Comparison of ENCODE assay signal across 5 fruit fly cellular contexts in the genomic region with DNA sequence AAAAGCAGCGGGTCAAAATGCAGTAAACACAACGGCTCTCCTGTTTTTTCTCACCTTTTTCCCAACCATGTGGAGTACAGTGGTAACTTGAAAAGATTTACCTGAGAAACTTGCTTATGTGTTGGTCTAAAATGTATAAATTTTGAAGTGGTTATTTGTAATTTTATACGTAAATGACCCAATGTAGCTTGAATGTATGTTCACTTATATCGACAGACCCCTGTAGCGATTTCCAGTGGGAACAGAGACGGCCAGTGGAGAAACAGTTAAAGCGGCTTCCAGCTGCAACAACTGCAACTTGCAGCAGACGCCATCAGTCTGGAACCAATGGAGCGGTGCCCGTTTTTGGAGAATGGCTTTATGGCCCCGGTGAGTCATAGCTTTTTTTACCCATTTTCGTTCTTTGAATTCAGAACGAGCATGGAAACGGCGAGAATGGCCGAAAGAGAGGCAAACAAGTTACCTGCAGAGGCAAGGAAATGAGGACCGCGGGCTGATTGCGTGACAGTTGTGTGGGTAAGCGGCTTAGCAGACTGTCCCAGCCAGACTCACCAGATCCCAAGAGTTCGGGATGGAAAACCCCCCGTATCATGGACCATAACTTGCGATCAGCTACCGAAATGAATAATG.
TF ChIP-seq lines count a peak whose summit lies in the region.

No protein-coding gene starts in this region.

- peak; percentile 47 for TF ChIP-seq CTCF in whole organism, embryonic (GFP tag; optimal IDR thresholded peaks at IDR 0.05; lab: Kevin White, UChicago)

TF ChIP-seq in whole organism, adult, 20 proteins besides CTCF, POLR2A, EP300 and RAD21:
- peak; percentile 19 for TF ChIP-seq CG14711 (tag; optimal IDR thresholded peaks at IDR 0.05; lab: Kevin White, UChicago)
- TF ChIP-seq kay (GFP tag; lab: Kevin White, UChicago; ENCODE audit: borderline replicate concordance): no peak
- TF ChIP-seq CG7101 (tag; optimal IDR thresholded peaks at IDR 0.05; lab: Kevin White, UChicago): no peak
- no peak for TF ChIP-seq CG7045 (GFP tag; optimal IDR thresholded peaks at IDR 0.05; lab: Kevin White, UChicago)
- no peak for TF ChIP-seq CG11617 (GFP tag; optimal IDR thresholded peaks at IDR 0.05; lab: Kevin White, UChicago)
- TF ChIP-seq pad (GFP tag; optimal IDR thresholded peaks at IDR 0.05; lab: Kevin White, UChicago): no peak
- no peak for TF ChIP-seq Crg-1 (GFP tag; optimal IDR thresholded peaks at IDR 0.05; lab: Kevin White, UChicago)
- TF ChIP-seq CG12768 (GFP tag; optimal IDR thresholded peaks at IDR 0.05; lab: Kevin White, UChicago): no peak
- TF ChIP-seq bab1 (GFP tag; optimal IDR thresholded peaks at IDR 0.05; lab: Kevin White, UChicago): peak; percentile 11

TF ChIP-seq in whole organism, embryonic, 481 proteins besides CTCF, POLR2A, EP300 and RAD21 (continues in another document):
- no peak for TF ChIP-seq CG13775 (GFP tag; optimal IDR thresholded peaks at IDR 0.05; lab: Kevin White, UChicago)
- TF ChIP-seq vvl (GFP tag; IDR thresholded peaks at IDR 0.05; lab: Robert Waterston, UW): peak; percentile 91
- TF ChIP-seq E2f1 (GFP tag; IDR thresholded peaks at IDR 0.05; lab: Robert Waterston, UW): peak; percentile 35; the same call in 1 of the 2 replicates
- TF ChIP-seq CG9817 (tag; optimal IDR thresholded peaks at IDR 0.05; lab: Kevin White, UChicago): peak; percentile 9
- TF ChIP-seq dati (GFP tag; IDR thresholded peaks at IDR 0.05; lab: Robert Waterston, UW): 0 out of 2 replicates have a peak, but pooled peaks have one; percentile 32
- no peak for TF ChIP-seq run (tag; optimal IDR thresholded peaks at IDR 0.05; lab: Kevin White, UChicago)
- peak in 1 of 2 experiments; percentile 29 for TF ChIP-seq Hr78 (GFP tag; optimal IDR thresholded peaks at IDR 0.05; lab: Kevin White, UChicago)
- peak; percentile 41 for TF ChIP-seq Mes4 (GFP tag; optimal IDR thresholded peaks at IDR 0.05; lab: Kevin White, UChicago)
- peak; percentile 36 for TF ChIP-seq lilli (GFP tag; optimal IDR thresholded peaks at IDR 0.05; lab: Kevin White, UChicago)
- 0 out of 3 replicates have a peak, but pooled peaks have one; percentile 28 for TF ChIP-seq CG7963 (GFP tag; IDR thresholded peaks at IDR 0.05; lab: Robert Waterston, UW; ENCODE audit: partially characterized antibody)
- TF ChIP-seq CG6854 (GFP tag; optimal IDR thresholded peaks at IDR 0.05; lab: Kevin White, UChicago): no peak
- TF ChIP-seq CG12299 (tag; optimal IDR thresholded peaks at IDR 0.05; lab: Kevin White, UChicago): no peak
- no peak for TF ChIP-seq CG1832 (GFP tag; optimal IDR thresholded peaks at IDR 0.05; lab: Kevin White, UChicago)
- peak; percentile 10 for TF ChIP-seq kah (GFP tag; optimal IDR thresholded peaks at IDR 0.05; lab: Kevin White, UChicago)
- peak; percentile 51 for TF ChIP-seq CG1529 (GFP tag; optimal IDR thresholded peaks at IDR 0.05; lab: Kevin White, UChicago)
- TF ChIP-seq Dfd (GFP tag; optimal IDR thresholded peaks at IDR 0.05; lab: Kevin White, UChicago): no peak
- no peak for TF ChIP-seq CG10462 (GFP tag; optimal IDR thresholded peaks at IDR 0.05; lab: Kevin White, UChicago)

TF ChIP-seq in whole organism, prepupa, 60 proteins besides CTCF, POLR2A, EP300 and RAD21 (continues in another document):
- TF ChIP-seq dsx (GFP tag; optimal IDR thresholded peaks at IDR 0.05; lab: Kevin White, UChicago; ENCODE audit: poor library complexity, severe bottlenecking): peak; percentile 88
- peak; percentile 94 for TF ChIP-seq Ets96B (tag; optimal IDR thresholded peaks at IDR 0.05; lab: Kevin White, UChicago)
- TF ChIP-seq CG9139 (GFP tag; optimal IDR thresholded peaks at IDR 0.05; lab: Kevin White, UChicago): peak; percentile 94
- TF ChIP-seq Lpt (GFP tag; optimal IDR thresholded peaks at IDR 0.05; lab: Kevin White, UChicago): peak; percentile 96
- TF ChIP-seq CG31627 (GFP tag; optimal IDR thresholded peaks at IDR 0.05; lab: Kevin White, UChicago): peak; percentile 92
- TF ChIP-seq acj6 (GFP tag; optimal IDR thresholded peaks at IDR 0.05; lab: Kevin White, UChicago): peak; percentile 91
- peak; percentile 89 for TF ChIP-seq pdm3 (GFP tag; optimal IDR thresholded peaks at IDR 0.05; lab: Kevin White, UChicago)
- TF ChIP-seq CG16779 (tag; optimal IDR thresholded peaks at IDR 0.05; lab: Kevin White, UChicago): peak; percentile 75
- TF ChIP-seq Hr4 (GFP tag; optimal IDR thresholded peaks at IDR 0.05; lab: Kevin White, UChicago): peak; percentile 80
- TF ChIP-seq achi (GFP tag; optimal IDR thresholded peaks at IDR 0.05; lab: Kevin White, UChicago): peak; percentile 90
- TF ChIP-seq svp (GFP tag; lab: Kevin White, UChicago): peak; percentile 95
- peak; percentile 93 for TF ChIP-seq Gug (GFP tag; IDR thresholded peaks at IDR 0.05; lab: Robert Waterston, UW)
- TF ChIP-seq CG10669 (GFP tag; optimal IDR thresholded peaks at IDR 0.05; lab: Kevin White, UChicago): peak; percentile 98
- TF ChIP-seq fkh (GFP tag; optimal IDR thresholded peaks at IDR 0.05; lab: Kevin White, UChicago): no peak
- peak; percentile 74 for TF ChIP-seq CG6276 (GFP tag; optimal IDR thresholded peaks at IDR 0.05; lab: Kevin White, UChicago)
- peak; percentile 52; the same call in 1 of the 2 replicates for TF ChIP-seq CG11294 (GFP tag; IDR thresholded peaks at IDR 0.05; lab: Robert Waterston, UW)
- peak; percentile 94 for TF ChIP-seq CG3919 (GFP tag; optimal IDR thresholded peaks at IDR 0.05; lab: Kevin White, UChicago)
- peak; percentile 80 for TF ChIP-seq CG32006 (GFP tag; optimal IDR thresholded peaks at IDR 0.05; lab: Kevin White, UChicago)
- peak; percentile 87 for TF ChIP-seq Blimp-1 (GFP tag; optimal IDR thresholded peaks at IDR 0.05; lab: Kevin White, UChicago)

TF ChIP-seq in whole organism, pupa, 21 proteins besides CTCF, POLR2A, EP300 and RAD21:
- TF ChIP-seq CG17806 (tag; optimal IDR thresholded peaks at IDR 0.05; lab: Kevin White, UChicago) (peak; percentile 96), rn (GFP tag; IDR thresholded peaks at IDR 0.05; lab: Robert Waterston, UW) (peak; percentile 77), gl (tag; optimal IDR thresholded peaks at IDR 0.05; lab: Kevin White, UChicago) (peak; percentile 95), CG8301 (tag; optimal IDR thresholded peaks at IDR 0.05; lab: Kevin White, UChicago) (peak; percentile 89), CG34367 (tag; optimal IDR thresholded peaks at IDR 0.05; lab: Kevin White, UChicago) (peak; percentile 87), Pif1A (GFP tag; optimal IDR thresholded peaks at IDR 0.05; lab: Kevin White, UChicago) (peak; percentile 92), D1 (tag; optimal IDR thresholded peaks at IDR 0.05; lab: Kevin White, UChicago) (peak; percentile 98), fd96Ca (GFP tag; IDR thresholded peaks at IDR 0.05; lab: Robert Waterston, UW) (peak; percentile 87), EcR (GFP tag; optimal IDR thresholded peaks at IDR 0.05; lab: Kevin White, UChicago) (peak; percentile 69), CG9948 (tag; optimal IDR thresholded peaks at IDR 0.05; lab: Kevin White, UChicago) (peak; percentile 95), CG32121 (GFP tag; IDR thresholded peaks at IDR 0.05; lab: Robert Waterston, UW) (peak; percentile 83), CG14655 (GFP tag; optimal IDR thresholded peaks at IDR 0.05; lab: Kevin White, UChicago) (peak; percentile 98), Ets98B (GFP tag; IDR thresholded peaks at IDR 0.05; lab: Robert Waterston, UW) (peak; percentile 92), CG12605 (GFP tag; IDR thresholded peaks at IDR 0.05; lab: Robert Waterston, UW) (peak; percentile 82), CG4496 (GFP tag; IDR thresholded peaks at IDR 0.05; lab: Robert Waterston, UW) (peak; percentile 90), CG13204 (GFP tag; optimal IDR thresholded peaks at IDR 0.05; lab: Kevin White, UChicago) (peak; percentile 81), CG10348 (GFP tag; IDR thresholded peaks at IDR 0.05; lab: Robert Waterston, UW) (no peak), Snoo (tag; optimal IDR thresholded peaks at IDR 0.05; lab: Kevin White, UChicago) (peak; percentile 89), CG8159 (tag; optimal IDR thresholded peaks at IDR 0.05; lab: Kevin White, UChicago) (peak; percentile 91), Pif1B (GFP tag; optimal IDR thresholded peaks at IDR 0.05; lab: Kevin White, UChicago) (peak; percentile 89), CG15710 (tag; optimal IDR thresholded peaks at IDR 0.05; lab: Kevin White, UChicago) (peak; percentile 92)

TF ChIP-seq in whole organism, wandering third instar larva, 38 proteins besides CTCF, POLR2A, EP300 and RAD21 (continues in another document):
- peak; percentile 94 for TF ChIP-seq br (GFP tag; optimal IDR thresholded peaks at IDR 0.05; lab: Kevin White, UChicago)
- TF ChIP-seq Abd-B (GFP tag; optimal IDR thresholded peaks at IDR 0.05; lab: Kevin White, UChicago): no peak
- TF ChIP-seq sv (GFP tag; optimal IDR thresholded peaks at IDR 0.05; lab: Kevin White, UChicago): no peak
- TF ChIP-seq rgr (GFP tag; optimal IDR thresholded peaks at IDR 0.05; lab: Kevin White, UChicago): peak; percentile 92
- TF ChIP-seq Jra (GFP tag; optimal IDR thresholded peaks at IDR 0.05; lab: Kevin White, UChicago): peak; percentile 86
- no peak for TF ChIP-seq lola (GFP tag; optimal IDR thresholded peaks at IDR 0.05; lab: Kevin White, UChicago)
- TF ChIP-seq N (GFP tag; optimal IDR thresholded peaks at IDR 0.05; lab: Kevin White, UChicago): no peak
- TF ChIP-seq Dif (GFP tag; optimal IDR thresholded peaks at IDR 0.05; lab: Kevin White, UChicago; ENCODE audit: partially characterized antibody): no peak
- TF ChIP-seq h (GFP tag; optimal IDR thresholded peaks at IDR 0.05; lab: Kevin White, UChicago): peak; percentile 96
- peak; percentile 93 for TF ChIP-seq woc (GFP tag; optimal IDR thresholded peaks at IDR 0.05; lab: Kevin White, UChicago)
- no peak for TF ChIP-seq Myc (optimal IDR thresholded peaks at IDR 0.05; lab: Kevin White, UChicago)
- peak; percentile 91 for TF ChIP-seq tai (GFP tag; optimal IDR thresholded peaks at IDR 0.05; lab: Kevin White, UChicago)
- TF ChIP-seq Hr78 (GFP tag; optimal IDR thresholded peaks at IDR 0.05; lab: Kevin White, UChicago): no peak
- TF ChIP-seq CrebA (GFP tag; optimal IDR thresholded peaks at IDR 0.05; lab: Kevin White, UChicago; ENCODE audit: borderline replicate concordance): peak; percentile 70
- TF ChIP-seq fru (GFP tag; optimal IDR thresholded peaks at IDR 0.05; lab: Kevin White, UChicago): peak; percentile 94
- TF ChIP-seq Rel (GFP tag; optimal IDR thresholded peaks at IDR 0.05; lab: Kevin White, UChicago): peak; percentile 64
- peak; percentile 75 for TF ChIP-seq Rel (tag; optimal IDR thresholded peaks at IDR 0.05; lab: Kevin White, UChicago)
- peak; percentile 90 for TF ChIP-seq brk (GFP tag; optimal IDR thresholded peaks at IDR 0.05; lab: Kevin White, UChicago)
- TF ChIP-seq foxo (GFP tag; optimal IDR thresholded peaks at IDR 0.05; lab: Kevin White, UChicago): peak; percentile 69 to 94
- TF ChIP-seq HLH106 (tag; optimal IDR thresholded peaks at IDR 0.05; lab: Kevin White, UChicago): peak; percentile 96
- peak; percentile 94 for TF ChIP-seq ey (GFP tag; optimal IDR thresholded peaks at IDR 0.05; lab: Kevin White, UChicago)
- TF ChIP-seq Dfd (GFP tag; optimal IDR thresholded peaks at IDR 0.05; lab: Kevin White, UChicago): no peak
- peak; percentile 95 for TF ChIP-seq sage (GFP tag; optimal IDR thresholded peaks at IDR 0.05; lab: Kevin White, UChicago)
- TF ChIP-seq Hr83 (GFP tag; optimal IDR thresholded peaks at IDR 0.05; lab: Kevin White, UChicago; ENCODE audit: poor library complexity, severe bottlenecking): peak; percentile 69
